Worm (Caenorhabditis elegans): ENCODE results near the gene Y57G11C.8.

Gene Y57G11C.8

ce11 chrIV:14769218-14769835 lies 12.3 kb upstream of the Y57G11C.8 start, which contains the start of gene Y57G11C.43:
TSS of gene Y57G11C.43 (plus strand) at chrIV:14769441.
- TF ChIP-seq nhr-237 (tag; optimal IDR thresholded peaks at IDR 0.05) (no peak), ztf-4 (tag; optimal IDR thresholded peaks at IDR 0.05) (no peak), ceh-16 (tag; optimal IDR thresholded peaks at IDR 0.05) (no peak), sma-9 (GFP tag; optimal IDR thresholded peaks at IDR 0.05) (no peak), sma-9 (tag; optimal IDR thresholded peaks at IDR 0.05) (no peak), crh-2 (tag; optimal IDR thresholded peaks at IDR 0.05) (no peak), unc-55 (GFP tag; optimal IDR thresholded peaks at IDR 0.05) (no peak), nhr-23 (tag; optimal IDR thresholded peaks at IDR 0.05) (no peak), mdl-1 (tag; optimal IDR thresholded peaks at IDR 0.05) (no peak), fos-1 (tag; optimal IDR thresholded peaks at IDR 0.05) (no peak)

ce11 chrIV:14770663-14771062 lies 11.0 kb upstream of the Y57G11C.8 start:
- TF ChIP-seq mdl-1 (tag; optimal IDR thresholded peaks at IDR 0.05) (no peak), egl-27 (tag; optimal IDR thresholded peaks at IDR 0.05) (no peak), R02D3.7 (tag; optimal IDR thresholded peaks at IDR 0.05) (no peak), peb-1 (tag; optimal IDR thresholded peaks at IDR 0.05) (no peak), nhr-21 (tag; optimal IDR thresholded peaks at IDR 0.05) (no peak), lin-39 (tag; optimal IDR thresholded peaks at IDR 0.05) (no peak), mab-5 (tag; optimal IDR thresholded peaks at IDR 0.05) (no peak), nhr-129 (tag; optimal IDR thresholded peaks at IDR 0.05) (no peak), snpc-4 (tag; optimal IDR thresholded peaks at IDR 0.05) (no peak), unc-55 (GFP tag; optimal IDR thresholded peaks at IDR 0.05) (no peak), C34F6.9 (tag; optimal IDR thresholded peaks at IDR 0.05) (no peak), sma-9 (GFP tag; optimal IDR thresholded peaks at IDR 0.05) (no peak), sma-9 (tag; optimal IDR thresholded peaks at IDR 0.05) (no peak), mbf-1 (tag; optimal IDR thresholded peaks at IDR 0.05) (no peak), zag-1 (tag; optimal IDR thresholded peaks at IDR 0.05) (no peak), ztf-1 (GFP tag; conservative IDR thresholded peaks at IDR 0.05) (no peak), ceh-82 (tag; optimal IDR thresholded peaks at IDR 0.05) (no peak), nhr-77 (tag; optimal IDR thresholded peaks at IDR 0.05) (no peak), lin-13 (GFP tag; optimal IDR thresholded peaks at IDR 0.05) (no peak), nhr-12 (tag; optimal IDR thresholded peaks at IDR 0.05) (no peak), aly-2 (tag; optimal IDR thresholded peaks at IDR 0.05) (no peak)

ce11 chrIV:14771325-14771724 lies 10.3 kb upstream of the Y57G11C.8 start, which contains the start of gene degl-1:
TSS of gene degl-1 (minus strand) at chrIV:14771425.
- TF ChIP-seq aly-2 (tag; optimal IDR thresholded peaks at IDR 0.05) (no peak), sma-9 (GFP tag; optimal IDR thresholded peaks at IDR 0.05) (no peak), sma-9 (tag; optimal IDR thresholded peaks at IDR 0.05) (no peak), ZK546.5 (tag; optimal IDR thresholded peaks at IDR 0.05) (no peak), nhr-23 (tag; optimal IDR thresholded peaks at IDR 0.05) (no peak), nhr-21 (tag; optimal IDR thresholded peaks at IDR 0.05) (no peak), lsy-2 (tag; optimal IDR thresholded peaks at IDR 0.05) (no peak), elt-1 (tag; optimal IDR thresholded peaks at IDR 0.05) (no peak), fos-1 (tag; optimal IDR thresholded peaks at IDR 0.05) (no peak), sma-3 (GFP tag; optimal IDR thresholded peaks at IDR 0.05) (no peak), crh-2 (tag; optimal IDR thresholded peaks at IDR 0.05) (no peak), ceh-82 (tag; optimal IDR thresholded peaks at IDR 0.05) (no peak), ztf-1 (GFP tag; conservative IDR thresholded peaks at IDR 0.05) (no peak), unc-62 (GFP tag; optimal IDR thresholded peaks at IDR 0.05) (no peak), ceh-16 (tag; optimal IDR thresholded peaks at IDR 0.05) (no peak), nhr-25 (tag; optimal IDR thresholded peaks at IDR 0.05) (no peak)

- TF ChIP-seq ama-1 (optimal IDR thresholded peaks at IDR 0.05) (no peak), ceh-16 (tag; optimal IDR thresholded peaks at IDR 0.05) (no peak), elt-1 (tag; optimal IDR thresholded peaks at IDR 0.05) (no peak), nhr-23 (tag; optimal IDR thresholded peaks at IDR 0.05) (no peak), nhr-77 (tag; optimal IDR thresholded peaks at IDR 0.05) (no peak), blmp-1 (tag; optimal IDR thresholded peaks at IDR 0.05; ENCODE audit: insufficient read depth) (no peak), unc-39 (tag; optimal IDR thresholded peaks at IDR 0.05) (no peak), nhr-237 (tag; optimal IDR thresholded peaks at IDR 0.05) (no peak), Y55F3AM.14 (GFP tag; optimal IDR thresholded peaks at IDR 0.05) (no peak), alr-1 (tag; optimal IDR thresholded peaks at IDR 0.05) (no peak), ZK546.5 (tag; optimal IDR thresholded peaks at IDR 0.05) (no peak), nhr-10 (tag; optimal IDR thresholded peaks at IDR 0.05) (no peak), nhr-25 (tag; optimal IDR thresholded peaks at IDR 0.05) (no peak), lin-13 (GFP tag; optimal IDR thresholded peaks at IDR 0.05) (no peak), mbf-1 (tag; optimal IDR thresholded peaks at IDR 0.05) (no peak), nhr-11 (tag; optimal IDR thresholded peaks at IDR 0.05) (no peak)
Measured at ce11 chrIV:14773280-14774071, 8.2 kb upstream of the Y57G11C.8 start, which contains the start of gene Y57G11C.36. TSS of gene Y57G11C.36 (minus strand) at chrIV:14773781.
